Fruit fly (Drosophila melanogaster) whole organism, adult: ENCODE measurements around the gene CG6656.

Source experiments
- CG11617 ChIP-seq: fragments of 200-800 bp; sonication (Bioruptor generic); optimal IDR thresholded peaks from 2 replicates; lab custom pipeline; 2017; ENCODE audit warnings: mild to moderate bottlenecking, missing biosample characterization, missing genetic modification reagents, missing genetic modification characterization
- CG12768 ChIP-seq: fragments of 200-800 bp; sonication (Bioruptor generic); optimal IDR thresholded peaks from 2 replicates; lab custom pipeline; 2017; ENCODE audit warnings: missing biosample characterization, missing genetic modification characterization, mild to moderate bottlenecking, moderate library complexity, missing genetic modification reagents
- CG14711 ChIP-seq: fragments of 200-800 bp; sonication (Bioruptor generic); optimal IDR thresholded peaks from 2 replicates; lab custom pipeline; 2018; ENCODE audit warnings: missing biosample characterization, mild to moderate bottlenecking, missing genetic modification characterization, moderate library complexity
- CG1620 ChIP-seq: fragments of 200-800 bp; sonication (Bioruptor generic); optimal IDR thresholded peaks from 2 replicates; lab custom pipeline; 2016; ENCODE audit warnings: missing biosample characterization, missing genetic modification characterization
- CG33017 ChIP-seq: fragments of 200-800 bp; sonication (Bioruptor generic); optimal IDR thresholded peaks from 2 replicates; lab custom pipeline; 2018; ENCODE audit warnings: missing biosample characterization, mild to moderate bottlenecking, missing genetic modification characterization, moderate library complexity
- CG5204 ChIP-seq: fragments of 200-800 bp; sonication (Bioruptor generic); optimal IDR thresholded peaks from 2 replicates; lab custom pipeline; 2016; ENCODE audit warnings: missing biosample characterization, missing genetic modification characterization
- CG7045 ChIP-seq: fragments of 200-800 bp; sonication (Bioruptor generic); optimal IDR thresholded peaks from 2 replicates; lab custom pipeline; 2017; ENCODE audit warnings: missing biosample characterization, mild to moderate bottlenecking, missing genetic modification characterization
- CG7101 ChIP-seq: fragments of 200-800 bp; sonication (Bioruptor generic); optimal IDR thresholded peaks from 2 replicates; lab custom pipeline; 2018; ENCODE audit warnings: missing biosample characterization, mild to moderate bottlenecking, missing genetic modification characterization, moderate library complexity
- Clk ChIP-seq: fragments of 200-800 bp; sonication (Bioruptor generic); optimal IDR thresholded peaks from 2 replicates; lab custom pipeline; 2017; ENCODE audit warnings: missing biosample characterization, missing genetic modification characterization
- Crg-1 ChIP-seq: fragments of 200-800 bp; sonication (Bioruptor generic); optimal IDR thresholded peaks from 2 replicates; lab custom pipeline; 2016; ENCODE audit warnings: missing biosample characterization, missing genetic modification characterization
- Hr96 ChIP-seq: fragments of 200-800 bp; sonication (Bioruptor generic); optimal IDR thresholded peaks from 2 replicates; lab custom pipeline; 2016; ENCODE audit warnings: missing biosample characterization, missing genetic modification characterization
- Mnt ChIP-seq: fragments of 200-800 bp; sonication (Bioruptor generic); optimal IDR thresholded peaks from 2 replicates; lab custom pipeline; 2016; ENCODE audit warnings: missing biosample characterization, mild to moderate bottlenecking, missing genetic modification characterization
- bab1 ChIP-seq: fragments of 200-800 bp; sonication (Bioruptor generic); optimal IDR thresholded peaks from 3 replicates; lab custom pipeline; 2019; ENCODE audit warnings: missing biosample characterization, mild to moderate bottlenecking, missing genetic modification characterization, moderate library complexity
- cic ChIP-seq: fragments of 200-800 bp; sonication (Bioruptor generic); optimal IDR thresholded peaks from 2 replicates; lab custom pipeline; 2017; ENCODE audit warnings: missing biosample characterization, mild to moderate bottlenecking, missing genetic modification characterization, moderate library complexity
- cnc ChIP-seq, 2 experiments: fragments of >200 bp; optimal IDR thresholded peaks; 2 replicates each; lab custom pipeline; 2017
- kay ChIP-seq: fragments of 200-800 bp; sonication (Bioruptor generic); peaks from one replicate; lab custom pipeline; 2016; ENCODE audit warnings: missing biosample characterization, missing genetic modification characterization, borderline replicate concordance
- ovo ChIP-seq: fragments of 200-800 bp; sonication (Bioruptor generic); optimal IDR thresholded peaks from 2 replicates; lab custom pipeline; 2016; ENCODE audit warnings: missing biosample characterization, missing genetic modification characterization
- pad ChIP-seq: fragments of 200-800 bp; sonication (Bioruptor generic); optimal IDR thresholded peaks from 3 replicates; lab custom pipeline; 2017; ENCODE audit warnings: missing biosample characterization, missing genetic modification characterization, mild to moderate bottlenecking, moderate library complexity, missing genetic modification reagents
- tj ChIP-seq: fragments of 200-800 bp; sonication (Bioruptor generic); optimal IDR thresholded peaks from 3 replicates; lab custom pipeline; 2017; ENCODE audit warnings: missing biosample characterization, mild to moderate bottlenecking, missing genetic modification characterization, moderate library complexity
- toe ChIP-seq: fragments of 200-800 bp; sonication (Bioruptor generic); optimal IDR thresholded peaks from 2 replicates; lab custom pipeline; 2016; ENCODE audit warnings: missing biosample characterization, missing genetic modification characterization

Gene CG6656

DNA sequence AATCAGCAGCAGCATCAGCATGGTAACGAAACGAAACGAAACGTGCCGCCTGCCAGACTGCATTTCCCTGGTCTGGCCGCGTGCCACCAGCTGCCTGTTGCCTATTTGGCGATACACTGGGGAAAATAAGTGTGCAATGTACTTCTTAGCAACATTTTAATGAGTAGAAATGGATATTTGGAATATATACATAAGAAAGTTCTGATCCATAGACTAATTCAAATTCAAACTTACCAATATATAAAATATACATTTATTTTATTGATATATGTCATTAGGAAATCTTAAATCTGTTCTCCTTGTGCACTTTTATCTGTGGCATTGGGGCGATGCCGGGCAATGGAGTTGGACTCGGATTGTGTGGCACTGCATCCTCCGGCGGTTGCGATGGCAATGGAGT, 18.8 kb downstream of the CG6656 start:
- TF ChIP-seq Hr96 (GFP tag; lab: Kevin White, UChicago) (no peak), CG7101 (tag; lab: Kevin White, UChicago) (no peak), CG1620 (no peak), ovo (GFP tag; lab: Kevin White, UChicago) (no peak), toe (GFP tag; lab: Kevin White, UChicago) (no peak), kay (GFP tag; lab: Kevin White, UChicago) (no peak), CG5204 (no peak), CG14711 (tag; lab: Kevin White, UChicago) (no peak), cic (GFP tag; lab: Kevin White, UChicago) (no peak), CG33017 (no peak), CG11617 (GFP tag; lab: Kevin White, UChicago) (no peak), Mnt (GFP tag; lab: Kevin White, UChicago) (no peak), cnc (optimal IDR thresholded peaks at IDR 0.05; lab: Kevin White, UChicago) (no peak), Crg-1 (GFP tag; lab: Kevin White, UChicago) (no peak), CG12768 (GFP tag; lab: Kevin White, UChicago) (no peak)

DNA sequence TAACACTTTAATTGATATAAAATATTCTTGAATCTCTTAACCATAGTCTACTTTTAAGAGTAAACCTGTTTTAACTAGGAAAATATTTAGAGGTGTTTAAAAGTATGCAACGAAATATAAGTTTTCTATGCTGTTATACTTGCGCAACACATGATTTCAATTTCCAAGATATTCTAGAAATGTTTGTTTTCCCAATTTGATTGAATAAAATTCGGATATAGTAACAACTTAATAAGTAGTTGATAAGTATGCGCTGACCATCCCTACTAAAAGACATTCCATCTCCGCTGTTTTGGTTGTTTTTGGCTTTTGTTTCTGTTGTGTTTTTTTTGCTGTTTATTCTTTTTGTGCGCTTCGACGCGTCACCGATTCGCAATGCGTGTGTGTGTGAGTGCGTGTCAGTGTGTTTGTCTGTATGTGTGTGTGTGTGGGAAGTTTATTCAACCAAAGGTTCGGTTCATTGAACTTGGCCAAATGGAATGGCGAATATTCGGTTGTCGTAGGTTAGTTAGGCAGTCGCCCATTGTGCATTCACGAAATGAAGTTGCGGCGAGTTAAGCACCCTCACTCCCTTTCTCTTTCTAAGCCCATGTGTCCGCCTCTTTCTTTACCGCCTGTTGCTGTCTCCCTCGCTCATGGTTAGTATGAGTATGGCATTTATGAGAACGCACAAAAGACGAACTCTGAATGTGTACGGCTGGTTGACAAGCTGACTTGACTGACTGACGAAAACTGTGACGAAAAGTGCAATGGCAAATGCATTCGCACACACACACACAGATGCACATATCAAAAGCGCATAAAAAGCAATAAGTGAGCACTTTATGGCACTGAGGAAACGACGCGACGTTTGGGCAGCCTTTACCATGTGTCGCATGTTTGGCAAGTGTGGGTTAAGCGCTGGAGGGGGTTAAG, 21.1 kb downstream of the CG6656 start:
- no peak for TF ChIP-seq CG7101 (tag; lab: Kevin White, UChicago)
- TF ChIP-seq tj, result peak; percentile 77

DNA sequence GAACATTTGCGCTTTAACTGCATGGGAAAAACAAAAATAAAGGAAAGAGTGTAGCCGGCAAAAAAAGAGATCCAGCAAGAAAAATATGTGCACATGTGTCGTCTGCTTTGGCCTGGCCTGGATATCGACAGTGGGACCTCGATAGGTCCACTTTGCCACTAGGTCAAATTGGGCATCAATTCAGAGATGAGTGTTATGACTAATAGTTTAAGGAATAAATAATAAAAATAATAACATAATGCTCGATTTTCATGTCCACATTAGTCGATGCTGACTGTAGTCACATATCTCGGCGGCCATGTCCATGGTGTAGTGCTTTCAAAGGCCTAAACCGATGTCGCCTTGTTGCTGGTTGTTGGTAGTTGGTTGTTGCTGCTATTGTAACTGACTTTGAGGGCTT, 22.5 kb downstream of the CG6656 start:
- peak; percentile 12 for TF ChIP-seq pad (GFP tag; lab: Kevin White, UChicago)
- peak; percentile 61 for TF ChIP-seq CG7101 (tag; lab: Kevin White, UChicago)
- TF ChIP-seq CG14711 (tag; lab: Kevin White, UChicago), result peak; percentile 44
- TF ChIP-seq tj, result peak; percentile 76
- TF ChIP-seq kay (GFP tag; lab: Kevin White, UChicago), result no peak
- TF ChIP-seq bab1 (GFP tag; lab: Kevin White, UChicago), result peak; percentile 52
- no peak for TF ChIP-seq cnc (optimal IDR thresholded peaks at IDR 0.05; lab: Kevin White, UChicago)
- peak; percentile 44 for TF ChIP-seq Hr96 (GFP tag; lab: Kevin White, UChicago)

DNA sequence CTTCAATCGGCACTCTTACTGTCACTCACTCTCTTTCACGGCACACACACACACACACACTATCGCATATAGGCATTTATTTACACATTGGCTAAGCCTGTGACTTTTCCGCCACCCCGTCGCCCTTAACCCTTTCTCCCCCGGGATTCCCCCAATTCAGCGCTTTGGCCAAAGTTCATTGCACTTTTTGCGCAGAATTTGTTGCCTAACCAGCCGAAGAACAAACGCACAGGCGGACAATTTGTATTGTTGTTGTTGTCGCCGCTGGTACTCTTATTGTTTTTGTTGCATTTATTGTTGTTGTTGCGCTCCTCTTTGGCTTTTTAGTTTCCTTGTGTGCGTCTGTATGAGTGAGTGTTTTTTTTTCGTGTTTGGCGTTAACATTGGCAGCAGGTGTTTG, 23.7 kb downstream of the CG6656 start:
- no peak for TF ChIP-seq CG14711 (tag; lab: Kevin White, UChicago)
- no peak for TF ChIP-seq kay (GFP tag; lab: Kevin White, UChicago)
- no peak for TF ChIP-seq cic (GFP tag; lab: Kevin White, UChicago)
- TF ChIP-seq CG7045 (GFP tag; lab: Kevin White, UChicago), result no peak
- no peak for TF ChIP-seq CG7101 (tag; lab: Kevin White, UChicago)
- no peak for TF ChIP-seq bab1 (GFP tag; lab: Kevin White, UChicago)
- no peak for TF ChIP-seq Mnt (GFP tag; lab: Kevin White, UChicago)
- no peak for TF ChIP-seq Clk (GFP tag; lab: Kevin White, UChicago)
- TF ChIP-seq Crg-1 (GFP tag; lab: Kevin White, UChicago), result no peak
- TF ChIP-seq CG5204, result no peak
- no peak for TF ChIP-seq tj

DNA sequence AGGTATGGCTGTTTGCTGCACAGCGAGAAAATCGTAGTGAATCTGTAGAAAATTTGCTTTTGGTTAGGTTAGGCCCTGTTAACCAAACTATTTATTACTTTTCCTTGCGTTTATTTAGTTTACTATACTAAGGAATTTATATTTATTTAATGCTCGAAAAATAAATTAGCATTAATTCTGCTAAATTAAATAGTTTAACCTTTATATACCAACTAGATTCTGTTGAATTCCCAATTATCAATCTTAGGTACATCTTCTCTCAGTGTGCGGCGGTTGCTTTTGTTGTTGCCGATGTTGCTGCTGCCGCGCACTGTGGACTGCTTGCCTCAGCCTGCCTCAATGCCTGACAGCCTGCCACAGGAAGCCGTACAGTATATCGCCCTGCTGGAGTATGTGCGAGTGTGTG, 24.1 kb downstream of the CG6656 start:
- TF ChIP-seq CG12768 (GFP tag; lab: Kevin White, UChicago) (no peak), CG1620 (no peak), CG7101 (tag; lab: Kevin White, UChicago) (no peak), Hr96 (GFP tag; lab: Kevin White, UChicago) (no peak)

DNA sequence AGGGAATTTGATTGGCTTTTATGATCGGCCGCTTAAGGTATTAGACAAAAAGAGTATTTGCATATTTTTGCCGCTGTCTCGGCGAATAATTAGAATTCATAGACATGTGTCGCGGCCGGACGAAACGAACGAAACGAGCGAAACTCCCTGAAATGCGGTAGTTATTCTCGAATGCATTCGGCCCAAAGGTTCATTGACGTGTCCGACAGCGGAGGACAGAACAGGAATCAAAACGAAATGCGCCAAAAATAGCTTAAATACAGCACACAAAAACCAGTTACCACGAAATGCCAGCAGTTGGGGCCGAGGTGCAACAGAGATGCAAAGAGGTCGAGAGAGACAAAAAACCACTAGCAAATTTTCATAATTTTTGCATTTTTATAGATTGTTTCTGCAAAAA, 29.3 kb downstream of the CG6656 start:
- TF ChIP-seq Clk (GFP tag; lab: Kevin White, UChicago) (no peak), CG12768 (GFP tag; lab: Kevin White, UChicago) (no peak), CG1620 (no peak), bab1 (GFP tag; lab: Kevin White, UChicago) (no peak), CG7101 (tag; lab: Kevin White, UChicago) (no peak), cnc (optimal IDR thresholded peaks at IDR 0.05; lab: Kevin White, UChicago) (no peak), CG11617 (GFP tag; lab: Kevin White, UChicago) (no peak), Hr96 (GFP tag; lab: Kevin White, UChicago) (no peak)

DNA sequence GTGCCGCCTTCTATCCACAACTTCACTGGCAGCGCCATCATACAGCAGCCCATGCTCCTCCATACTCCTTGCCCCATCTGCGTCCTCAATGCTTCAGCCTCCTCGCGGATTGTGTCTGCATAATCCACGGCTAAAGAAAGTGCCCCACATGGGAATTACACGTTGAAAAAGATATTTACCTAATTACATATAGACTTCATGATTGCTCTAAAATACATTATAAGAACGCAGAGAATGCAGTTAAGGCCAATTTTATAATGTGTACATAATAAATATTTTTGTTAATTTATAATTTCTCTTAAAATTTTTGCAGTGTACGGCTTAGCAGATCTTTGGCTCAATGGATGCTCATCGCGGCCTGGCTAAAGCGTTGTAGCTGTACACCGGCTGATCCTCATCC, 30.5 kb downstream of the CG6656 start:
- TF ChIP-seq bab1 (GFP tag; lab: Kevin White, UChicago), result no peak
- no peak for TF ChIP-seq CG7045 (GFP tag; lab: Kevin White, UChicago)
- no peak for TF ChIP-seq Clk (GFP tag; lab: Kevin White, UChicago)
- TF ChIP-seq CG33017, result no peak
- no peak for TF ChIP-seq cnc (optimal IDR thresholded peaks at IDR 0.05; lab: Kevin White, UChicago)
- TF ChIP-seq ovo (GFP tag; lab: Kevin White, UChicago), result no peak
- no peak for TF ChIP-seq CG7101 (tag; lab: Kevin White, UChicago)
- no peak for TF ChIP-seq Mnt (GFP tag; lab: Kevin White, UChicago)
- no peak for TF ChIP-seq CG1620
- no peak for TF ChIP-seq Hr96 (GFP tag; lab: Kevin White, UChicago)
- no peak for TF ChIP-seq CG12768 (GFP tag; lab: Kevin White, UChicago)
- no peak for TF ChIP-seq toe (GFP tag; lab: Kevin White, UChicago)
- no peak for TF ChIP-seq Crg-1 (GFP tag; lab: Kevin White, UChicago)
- TF ChIP-seq CG5204, result no peak
- TF ChIP-seq CG11617 (GFP tag; lab: Kevin White, UChicago), result no peak
- TF ChIP-seq CG14711 (tag; lab: Kevin White, UChicago), result no peak
- TF ChIP-seq kay (GFP tag; lab: Kevin White, UChicago), result no peak
